Fruit fly (Drosophila melanogaster) whole organism, prepupa: ENCODE measurements around the gene Prosbeta2R2.

Source experiments
- Blimp-1 ChIP-seq: fragments of 200-800 bp; sonication (Bioruptor generic); optimal IDR thresholded peaks from 3 replicates; lab custom pipeline; 2017; ENCODE audit warnings: missing biosample characterization, missing genetic modification characterization, mild to moderate bottlenecking, moderate library complexity, missing genetic modification reagents
- CG10631 ChIP-seq: fragments of 200-800 bp; sonication (Bioruptor generic); optimal IDR thresholded peaks from 2 replicates; lab custom pipeline; 2016; ENCODE audit warnings: missing biosample characterization, missing genetic modification characterization
- CG11762 ChIP-seq: fragments of 200-800 bp; sonication (Bioruptor generic); optimal IDR thresholded peaks from 3 replicates; lab custom pipeline; 2016; ENCODE audit warnings: missing biosample characterization, missing genetic modification characterization; ENCODE audit not compliant: insufficient read depth
- CG11902 ChIP-seq: fragments of 200-800 bp; sonication (Bioruptor generic); optimal IDR thresholded peaks from 3 replicates; lab custom pipeline; 2016; ENCODE audit warnings: missing biosample characterization, missing genetic modification characterization
- CG15336 ChIP-seq: fragments of 200-800 bp; sonication (Bioruptor generic); IDR thresholded peaks from 2 replicates; pipeline ENCODE4 v1.3.6; 2022; ENCODE audit warnings: missing biosample characterization, missing genetic modification characterization
- CG3032 ChIP-seq: fragments of 200-800 bp; optimal IDR thresholded peaks from 2 replicates; lab custom pipeline; 2019; ENCODE audit warnings: missing biosample characterization, mild to moderate bottlenecking, missing genetic modification characterization, moderate library complexity
- CG31627 ChIP-seq: fragments of 200-800 bp; sonication (Bioruptor generic); optimal IDR thresholded peaks from 3 replicates; lab custom pipeline; 2016; ENCODE audit warnings: missing biosample characterization, missing genetic modification characterization
- CG34406 ChIP-seq: fragments of 200-800 bp; sonication (Bioruptor generic); optimal IDR thresholded peaks from 3 replicates; lab custom pipeline; 2016; ENCODE audit warnings: missing biosample characterization, missing genetic modification characterization
- CG3919 ChIP-seq: fragments of 200-800 bp; sonication (Bioruptor generic); optimal IDR thresholded peaks from 3 replicates; lab custom pipeline; 2016; ENCODE audit warnings: missing biosample characterization, missing genetic modification characterization
- CG4318 ChIP-seq: fragments of 200-800 bp; sonication (Bioruptor generic); optimal IDR thresholded peaks from 3 replicates; lab custom pipeline; 2017; ENCODE audit warnings: missing biosample characterization, mild to moderate bottlenecking, missing genetic modification characterization
- CG6163 ChIP-seq: fragments of 200-800 bp; sonication (Bioruptor generic); IDR thresholded peaks from 3 replicates; pipeline ENCODE4 v1.3.6; 2022; ENCODE audit warnings: missing biosample characterization, missing genetic modification characterization
- CG6792 ChIP-seq: fragments of 200-800 bp; sonication (Bioruptor generic); optimal IDR thresholded peaks from 3 replicates; lab custom pipeline; 2016; ENCODE audit warnings: missing biosample characterization, missing genetic modification characterization
- CG6808 ChIP-seq: fragments of 200-800 bp; sonication (Bioruptor generic); optimal IDR thresholded peaks from 3 replicates; lab custom pipeline; 2017; ENCODE audit warnings: missing biosample characterization, missing genetic modification characterization, mild to moderate bottlenecking, moderate library complexity, missing genetic modification reagents
- CG7368 ChIP-seq: fragments of 200-800 bp; sonication (Bioruptor generic); optimal IDR thresholded peaks from 3 replicates; lab custom pipeline; 2016; ENCODE audit warnings: missing biosample characterization, missing genetic modification characterization
- CG8119 ChIP-seq: fragments of 200-800 bp; sonication (Bioruptor generic); IDR thresholded peaks from 3 replicates; pipeline ENCODE4 v1.3.6; 2022; ENCODE audit warnings: missing biosample characterization, missing genetic modification characterization
- CG8319 ChIP-seq: fragments of 200-800 bp; sonication (Bioruptor generic); optimal IDR thresholded peaks from 3 replicates; lab custom pipeline; 2016; ENCODE audit warnings: missing biosample characterization, missing genetic modification characterization
- CG8632 ChIP-seq: fragments of 200-800 bp; sonication (Bioruptor generic); optimal IDR thresholded peaks from 3 replicates; lab custom pipeline; 2016; ENCODE audit warnings: missing biosample characterization, missing genetic modification characterization
- Eip75B ChIP-seq: fragments of 200-800 bp; sonication (Bioruptor generic); optimal IDR thresholded peaks from 3 replicates; lab custom pipeline; 2016; ENCODE audit warnings: missing biosample characterization, missing genetic modification characterization
- Eip78C ChIP-seq: fragments of 200-800 bp; sonication (Bioruptor generic); peaks from one replicate; lab custom pipeline; 2016; ENCODE audit warnings: missing biosample characterization, missing genetic modification characterization
- Eip93F ChIP-seq: fragments of 200-800 bp; sonication (Bioruptor generic); optimal IDR thresholded peaks from 2 replicates; lab custom pipeline; 2016; ENCODE audit warnings: missing biosample characterization, mild to moderate bottlenecking, missing genetic modification characterization
- Ets21C ChIP-seq: fragments of 200-800 bp; sonication (Bioruptor generic); optimal IDR thresholded peaks from 3 replicates; lab custom pipeline; 2016; ENCODE audit warnings: missing biosample characterization, missing genetic modification characterization
- Ets96B ChIP-seq: fragments of 200-800 bp; optimal IDR thresholded peaks from 2 replicates; lab custom pipeline; 2019; ENCODE audit warnings: missing biosample characterization, mild to moderate bottlenecking, missing genetic modification characterization, moderate library complexity
- Gug ChIP-seq: fragments of 200-800 bp; sonication (Bioruptor generic); IDR thresholded peaks from 2 replicates; pipeline ENCODE4 v1.3.6; 2022; ENCODE audit warnings: missing biosample characterization, missing genetic modification characterization
- Hr39 ChIP-seq: fragments of 200-800 bp; sonication (Bioruptor generic); optimal IDR thresholded peaks from 2 replicates; lab custom pipeline; 2016; ENCODE audit warnings: missing biosample characterization, missing genetic modification characterization
- Hr4 ChIP-seq: fragments of 200-800 bp; sonication (Bioruptor generic); optimal IDR thresholded peaks from 3 replicates; lab custom pipeline; 2016; ENCODE audit warnings: missing biosample characterization, missing genetic modification characterization
- OdsH ChIP-seq: fragments of 200-800 bp; sonication (Bioruptor generic); optimal IDR thresholded peaks from 3 replicates; lab custom pipeline; 2016; ENCODE audit warnings: missing biosample characterization, missing genetic modification characterization
- Smox ChIP-seq: fragments of 200-800 bp; sonication (Bioruptor generic); optimal IDR thresholded peaks from 3 replicates; lab custom pipeline; 2016; ENCODE audit warnings: missing biosample characterization, missing genetic modification characterization
- Sox102F ChIP-seq: fragments of 200-800 bp; sonication (Bioruptor generic); optimal IDR thresholded peaks from 2 replicates; lab custom pipeline; 2016; ENCODE audit warnings: missing biosample characterization, mild to moderate bottlenecking, missing genetic modification characterization
- Sox14 ChIP-seq: fragments of 200-800 bp; sonication (Bioruptor generic); optimal IDR thresholded peaks from 3 replicates; lab custom pipeline; 2016; ENCODE audit warnings: missing biosample characterization, missing genetic modification characterization
- Sox15 ChIP-seq: fragments of 200-800 bp; sonication (Bioruptor generic); optimal IDR thresholded peaks from 3 replicates; lab custom pipeline; 2016; ENCODE audit warnings: missing biosample characterization, missing genetic modification characterization
- achi ChIP-seq: fragments of 200-800 bp; sonication (Bioruptor generic); optimal IDR thresholded peaks from 3 replicates; lab custom pipeline; 2016; ENCODE audit warnings: missing biosample characterization, missing genetic modification characterization
- acj6 ChIP-seq: fragments of 200-800 bp; sonication (Bioruptor generic); optimal IDR thresholded peaks from 3 replicates; lab custom pipeline; 2016; ENCODE audit warnings: missing biosample characterization, missing genetic modification characterization
- cyc ChIP-seq: fragments of 200-800 bp; sonication (Bioruptor generic); optimal IDR thresholded peaks from 3 replicates; lab custom pipeline; 2016; ENCODE audit warnings: missing biosample characterization, missing genetic modification characterization
- dac ChIP-seq: fragments of 200-800 bp; sonication (Bioruptor generic); optimal IDR thresholded peaks from 2 replicates; lab custom pipeline; 2017; ENCODE audit warnings: missing biosample characterization, mild to moderate bottlenecking, missing genetic modification characterization
- dsx ChIP-seq: fragments of 200-800 bp; optimal IDR thresholded peaks from 3 replicates; lab custom pipeline; 2019; ENCODE audit warnings: missing biosample characterization, mild to moderate bottlenecking, missing genetic modification characterization, moderate library complexity; ENCODE audit not compliant: poor library complexity, severe bottlenecking
- eg ChIP-seq: fragments of 200-800 bp; sonication (Bioruptor generic); IDR thresholded peaks from 3 replicates; pipeline ENCODE4 v1.3.6; 2022; ENCODE audit warnings: missing biosample characterization, missing genetic modification characterization
- esn ChIP-seq: fragments of 200-800 bp; sonication (Bioruptor generic); optimal IDR thresholded peaks from 2 replicates; lab custom pipeline; 2016; ENCODE audit warnings: missing biosample characterization, mild to moderate bottlenecking, missing genetic modification characterization, moderate library complexity
- fd85E ChIP-seq: fragments of 200-800 bp; sonication (Bioruptor generic); optimal IDR thresholded peaks from 3 replicates; lab custom pipeline; 2016; ENCODE audit warnings: missing biosample characterization, missing genetic modification characterization
- lz ChIP-seq: fragments of 200-800 bp; sonication (Bioruptor generic); optimal IDR thresholded peaks from 3 replicates; lab custom pipeline; 2016; ENCODE audit warnings: missing biosample characterization, missing genetic modification characterization
- salr ChIP-seq, 2 experiments: fragments of 200-800 bp; sonication (Bioruptor generic); optimal IDR thresholded peaks; 3 replicates each; lab custom pipeline; 2016 to 2018; ENCODE audit warnings: missing biosample characterization in 2 of 2, missing genetic modification characterization in 2 of 2, mild to moderate bottlenecking in 1 of 2
- ss ChIP-seq, 2 experiments: fragments of 200-800 bp; sonication (Bioruptor generic); optimal IDR thresholded peaks; 2 replicates in 1 of 2; 3 replicates in 1 of 2; lab custom pipeline; 2017 to 2018; ENCODE audit warnings: mild to moderate bottlenecking in 2 of 2, missing biosample characterization in 2 of 2, missing genetic modification characterization in 2 of 2, moderate library complexity in 1 of 2
- svp ChIP-seq: fragments of 200-800 bp; sonication (Bioruptor generic); peaks from one replicate; lab custom pipeline; 2016; ENCODE audit warnings: missing biosample characterization, missing genetic modification characterization
- topi ChIP-seq: fragments of 200-800 bp; sonication (Bioruptor generic); optimal IDR thresholded peaks from 3 replicates; lab custom pipeline; 2016; ENCODE audit warnings: missing biosample characterization, missing genetic modification characterization
- vri ChIP-seq: fragments of 200-800 bp; sonication (Bioruptor generic); optimal IDR thresholded peaks from 3 replicates; lab custom pipeline; 2016; ENCODE audit warnings: missing biosample characterization, mild to moderate bottlenecking, missing genetic modification characterization

Prosbeta2R2 gene

DNA sequence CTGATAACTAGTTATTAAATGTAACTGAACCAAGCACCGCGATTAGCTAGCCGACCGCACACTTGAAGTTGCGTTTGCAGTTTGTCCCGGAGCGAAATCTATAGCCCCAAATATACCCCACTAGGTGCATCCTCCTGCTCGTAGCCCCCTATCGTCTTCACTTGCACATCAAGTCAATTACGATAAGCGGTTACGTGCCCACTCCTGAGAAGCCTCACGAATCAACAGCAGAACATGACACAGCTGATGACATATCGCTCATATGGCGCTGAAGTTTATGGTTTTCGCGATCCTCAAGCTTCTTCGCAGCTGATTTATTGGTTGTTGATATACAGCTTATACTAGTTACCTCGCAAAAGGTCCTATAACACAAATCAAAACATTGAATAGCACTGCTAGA is 41.9 kb upstream of the Prosbeta2R2 start:
- TF ChIP-seq svp, result peak; percentile 81
- peak; percentile 73 for TF ChIP-seq vri (GFP tag; lab: Kevin White, UChicago)
- 0 out of 3 replicates have a peak, but pooled peaks have one; percentile 7 for TF ChIP-seq eg
- no peak for TF ChIP-seq fd85E
- peak; percentile 30 for TF ChIP-seq Eip78C (GFP tag; lab: Kevin White, UChicago)
- peak in 1 of 2 experiments; percentile 6 for TF ChIP-seq ss (GFP tag; optimal IDR thresholded peaks at IDR 0.05; lab: Kevin White, UChicago)
- TF ChIP-seq Sox14 (GFP tag; lab: Kevin White, UChicago), result no peak
- TF ChIP-seq CG8119 (GFP tag; lab: Robert Waterston, UW), result no peak
- no peak for TF ChIP-seq Eip75B (GFP tag; lab: Kevin White, UChicago)

DNA sequence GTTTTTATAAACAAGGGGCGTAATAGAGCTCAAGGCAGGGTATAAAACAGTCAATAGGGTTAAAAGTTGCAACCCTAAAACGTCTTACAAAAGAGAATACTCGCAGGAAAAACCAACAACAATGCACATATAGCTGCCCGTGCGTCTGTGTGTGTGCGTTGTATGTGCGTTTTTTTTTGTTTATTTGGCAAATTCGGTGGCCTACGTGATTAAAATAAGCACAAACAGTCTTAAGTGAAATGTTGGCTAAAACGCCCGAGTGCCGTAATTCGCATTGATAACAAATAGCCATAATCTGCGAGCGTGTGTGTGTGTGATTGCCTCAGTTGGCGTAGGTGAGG is 37.8 kb upstream of the Prosbeta2R2 start:
- TF ChIP-seq vri (GFP tag; lab: Kevin White, UChicago) (peak; percentile 80), Eip75B (GFP tag; lab: Kevin White, UChicago) (no peak)

DNA sequence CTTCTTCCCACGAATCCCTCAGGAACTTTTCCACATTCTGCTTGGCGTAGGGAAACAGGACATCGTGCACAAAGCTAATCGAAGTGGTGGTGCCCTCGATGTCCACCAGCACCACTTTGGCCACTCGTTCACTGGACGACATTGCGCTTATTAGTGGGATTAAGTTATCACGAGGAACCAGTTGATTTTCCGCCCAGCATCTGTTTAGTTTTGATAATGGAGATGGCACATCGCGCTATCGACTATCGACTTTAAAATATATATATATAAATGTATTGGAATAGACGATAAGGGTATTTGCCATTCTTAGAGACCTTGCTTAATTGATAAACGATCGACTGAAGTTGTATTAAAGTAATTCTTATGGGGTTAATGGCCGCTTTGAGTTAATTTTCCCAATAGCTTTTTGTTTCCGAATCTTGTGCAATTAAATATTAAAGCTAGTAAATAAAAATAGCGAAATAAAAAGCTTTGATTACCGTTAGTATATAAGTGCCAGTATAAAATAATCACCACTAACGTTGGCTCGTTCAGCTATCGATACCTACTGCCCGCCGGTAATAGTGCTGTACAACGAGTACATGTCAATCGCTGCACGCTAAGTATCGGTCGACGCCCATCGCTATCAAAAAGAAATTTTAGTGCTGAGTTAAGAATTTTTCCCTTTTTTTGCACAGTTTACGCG is 37.3 kb upstream of the Prosbeta2R2 start, which contains the start of the genes Enoph and Hph:
Enoph (minus strand) TSS at position 220 of the 685 bp plus-strand sequence.
Hph (plus strand) TSS at position 576 of the 685 bp plus-strand sequence.
- TF ChIP-seq Blimp-1, result no peak
- peak; percentile 71 for TF ChIP-seq esn (GFP tag; lab: Kevin White, UChicago)
- peak; percentile 68 for TF ChIP-seq lz (GFP tag; lab: Kevin White, UChicago)
- TF ChIP-seq dsx (GFP tag; lab: Kevin White, UChicago), result peak; percentile 49
- TF ChIP-seq eg, result peak; percentile 55; the same call in 2 of the 3 replicates
- TF ChIP-seq CG3919, result peak; percentile 73
- TF ChIP-seq vri (GFP tag; lab: Kevin White, UChicago), result no peak
- peak; percentile 76 for TF ChIP-seq CG10631
- no peak for TF ChIP-seq fd85E
- TF ChIP-seq CG6808 (GFP tag; lab: Kevin White, UChicago), result peak; percentile 53
- TF ChIP-seq CG8119 (GFP tag; lab: Robert Waterston, UW), result peak; percentile 56; the same call in 2 of the 3 replicates
- peak; percentile 60 for TF ChIP-seq CG11902 (GFP tag; lab: Kevin White, UChicago)
- TF ChIP-seq CG4318 (GFP tag; lab: Kevin White, UChicago), result peak; percentile 49
- TF ChIP-seq Eip93F (GFP tag; lab: Kevin White, UChicago), result no peak
- peak; percentile 62 for TF ChIP-seq Sox15 (GFP tag; lab: Kevin White, UChicago)
- TF ChIP-seq CG11762 (GFP tag; lab: Kevin White, UChicago), result peak; percentile 39
- TF ChIP-seq OdsH (GFP tag; lab: Kevin White, UChicago), result peak; percentile 77
- peak; percentile 44 for TF ChIP-seq Sox102F (GFP tag; lab: Kevin White, UChicago)
- no peak for TF ChIP-seq CG7368 (GFP tag; lab: Kevin White, UChicago)
- TF ChIP-seq svp, result peak; percentile 80
- TF ChIP-seq Hr4 (GFP tag; lab: Kevin White, UChicago), result peak; percentile 65
- TF ChIP-seq Ets96B (tag; lab: Kevin White, UChicago), result peak; percentile 56
- peak; percentile 64 for TF ChIP-seq Hr39 (GFP tag; lab: Kevin White, UChicago)
- TF ChIP-seq achi (GFP tag; lab: Kevin White, UChicago), result peak; percentile 75
- TF ChIP-seq CG8632, result peak; percentile 28
- peak; percentile 73 for TF ChIP-seq CG3032
- TF ChIP-seq Eip78C (GFP tag; lab: Kevin White, UChicago), result peak; percentile 78
- peak; percentile 62 for TF ChIP-seq topi (GFP tag; lab: Kevin White, UChicago)
- TF ChIP-seq ss (GFP tag; optimal IDR thresholded peaks at IDR 0.05; lab: Kevin White, UChicago), result peak in 1 of 2 experiments; percentile 57
- peak; percentile 43 for TF ChIP-seq CG8319 (GFP tag; lab: Kevin White, UChicago)
- TF ChIP-seq dac (GFP tag; lab: Kevin White, UChicago), result peak; percentile 19
- peak; percentile 74 for TF ChIP-seq acj6 (GFP tag; lab: Kevin White, UChicago)
- peak; percentile 55 for TF ChIP-seq CG6792 (GFP tag; lab: Kevin White, UChicago)
- TF ChIP-seq Eip75B (GFP tag; lab: Kevin White, UChicago), result peak; percentile 58
- TF ChIP-seq salr (GFP tag; optimal IDR thresholded peaks at IDR 0.05; lab: Kevin White, UChicago), result peak in 1 of 2 experiments; percentile 72
- peak; percentile 62 for TF ChIP-seq Ets21C (GFP tag; lab: Kevin White, UChicago)
- 0 out of 2 replicates have a peak, but pooled peaks have one; percentile 21 for TF ChIP-seq CG15336 (GFP tag; lab: Robert Waterston, UW)
- 0 out of 3 replicates have a peak, but pooled peaks have one; percentile 61 for TF ChIP-seq CG6163 (GFP tag; lab: Robert Waterston, UW)
- peak; percentile 76 for TF ChIP-seq CG31627 (GFP tag; lab: Kevin White, UChicago)
- peak; percentile 66 for TF ChIP-seq cyc (GFP tag; lab: Kevin White, UChicago)
- peak; percentile 71 for TF ChIP-seq Gug (GFP tag; lab: Robert Waterston, UW)
- peak; percentile 76 for TF ChIP-seq Sox14 (GFP tag; lab: Kevin White, UChicago)
- TF ChIP-seq Smox (GFP tag; lab: Kevin White, UChicago), result peak; percentile 71
- TF ChIP-seq CG34406 (GFP tag; lab: Kevin White, UChicago), result peak; percentile 50
